Worm (Caenorhabditis elegans): ENCODE results near the gene T23F11.4.

Gene T23F11.4

DNA sequence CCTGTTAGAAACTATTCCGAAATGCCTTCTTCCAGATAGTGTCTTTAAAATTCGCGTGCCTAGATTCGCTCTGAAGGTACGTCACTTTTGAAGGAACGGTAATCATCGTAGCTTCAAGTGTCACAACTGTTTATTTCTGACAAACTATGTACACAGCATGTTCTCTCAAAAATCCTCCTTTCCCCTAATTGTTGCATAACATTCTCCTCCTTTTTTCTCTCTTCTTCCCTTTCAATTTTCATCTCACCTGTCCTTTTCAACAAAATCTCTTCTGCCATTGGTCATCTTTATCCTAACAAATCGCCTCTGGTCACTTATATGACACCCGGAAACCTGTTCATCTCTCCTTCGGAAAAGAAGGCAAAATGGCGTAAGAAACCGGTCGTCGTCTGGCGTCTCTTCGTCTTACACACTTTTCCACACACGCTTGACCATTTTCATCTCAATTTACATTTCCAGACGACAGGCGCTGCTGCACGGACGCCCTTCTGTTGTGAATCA is 49.1 kb downstream of the T23F11.4 start, which contains the start of gene lips-3:
Gene lips-3, plus strand, starts transcription at position 458 of the 501 bp plus-strand sequence.
- peak in 1 of 2 experiments; percentile 97 for TF ChIP-seq unc-62 (GFP tag; optimal IDR thresholded peaks at IDR 0.05 in 1 of 2)
- TF ChIP-seq unc-62 (tag; optimal IDR thresholded peaks at IDR 0.05): no peak
- TF ChIP-seq pha-4 (GFP tag; IDR thresholded peaks at IDR 0.05): no peak
- no peak for TF ChIP-seq pha-4 (tag; optimal IDR thresholded peaks at IDR 0.05)
- peak; percentile 26 for TF ChIP-seq hlh-11 (tag; optimal IDR thresholded peaks at IDR 0.05)
